Fruit fly (Drosophila melanogaster) whole organism, embryonic: Measurements from ENCODE around the gene CG8326.

Source experiments
- Antp ChIP-seq: fragments of 200-800 bp; sonication (Bioruptor generic); optimal IDR thresholded peaks from 3 replicates; lab custom pipeline; 2016; ENCODE audit warnings: missing biosample characterization, missing genetic modification characterization
- CG13123 ChIP-seq: fragments of 200-800 bp; sonication (Bioruptor generic); optimal IDR thresholded peaks from 2 replicates; lab custom pipeline; 2016; ENCODE audit warnings: missing biosample characterization, missing genetic modification characterization
- CG13296 ChIP-seq: fragments of 200-800 bp; sonication (Bioruptor generic); optimal IDR thresholded peaks from 3 replicates; lab custom pipeline; 2018; ENCODE audit warnings: missing biosample characterization, mild to moderate bottlenecking, missing genetic modification characterization
- CG15514 ChIP-seq: fragments of 200-800 bp; sonication (Bioruptor generic); optimal IDR thresholded peaks from 3 replicates; lab custom pipeline; 2017; ENCODE audit warnings: missing biosample characterization, missing genetic modification characterization, mild to moderate bottlenecking, moderate library complexity, missing genetic modification reagents
- CG2116 ChIP-seq: fragments of 200-800 bp; sonication (Bioruptor generic); optimal IDR thresholded peaks from 3 replicates; lab custom pipeline; 2018; ENCODE audit warnings: missing biosample characterization, mild to moderate bottlenecking, missing genetic modification characterization
- CG2120 ChIP-seq: fragments of 200-800 bp; sonication (Bioruptor generic); optimal IDR thresholded peaks from 3 replicates; lab custom pipeline; 2016; ENCODE audit warnings: missing biosample characterization, missing genetic modification characterization
- CG2712 ChIP-seq: fragments of 200-800 bp; optimal IDR thresholded peaks from 3 replicates; lab custom pipeline; 2019; ENCODE audit warnings: missing biosample characterization, mild to moderate bottlenecking, missing genetic modification characterization, moderate library complexity
- CG31365 ChIP-seq: fragments of 200-800 bp; sonication (Bioruptor generic); optimal IDR thresholded peaks from 2 replicates; lab custom pipeline; 2018; ENCODE audit warnings: missing biosample characterization, mild to moderate bottlenecking, missing genetic modification characterization
- CG32532 ChIP-seq: fragments of 200-800 bp; sonication (Bioruptor generic); IDR thresholded peaks from 2 replicates; pipeline ENCODE4 v1.3.6; 2022; ENCODE audit warnings: missing biosample characterization, missing genetic modification characterization
- CG3281 ChIP-seq: fragments of 200-800 bp; sonication (Bioruptor generic); optimal IDR thresholded peaks from 3 replicates; lab custom pipeline; 2017; ENCODE audit warnings: missing biosample characterization, mild to moderate bottlenecking, missing genetic modification characterization
- CG33213 ChIP-seq: fragments of 200-800 bp; sonication (Bioruptor generic); optimal IDR thresholded peaks from 3 replicates; lab custom pipeline; 2016; ENCODE audit warnings: missing biosample characterization, missing genetic modification characterization
- CG34224 ChIP-seq: fragments of 200-800 bp; sonication (Bioruptor generic); IDR thresholded peaks from 3 replicates; pipeline ENCODE4 v1.3.6; 2022; ENCODE audit warnings: missing biosample characterization, missing genetic modification characterization; ENCODE audit not compliant: partially characterized antibody
- CG43689 ChIP-seq: fragments of 200-800 bp; sonication (Bioruptor generic); IDR thresholded peaks from 2 replicates; pipeline ENCODE4 v1.3.6; 2022; ENCODE audit warnings: missing biosample characterization, missing genetic modification characterization
- CG4617 ChIP-seq: fragments of 200-800 bp; sonication (Bioruptor generic); optimal IDR thresholded peaks from 3 replicates; lab custom pipeline; 2016; ENCODE audit warnings: missing biosample characterization, missing genetic modification characterization, borderline replicate concordance
- CG7357 ChIP-seq: fragments of 200-800 bp; sonication (Bioruptor generic); IDR thresholded peaks from 3 replicates; pipeline ENCODE4 v1.3.6; 2022; ENCODE audit warnings: missing biosample characterization, missing genetic modification characterization
- CG7987 ChIP-seq: fragments of 200-800 bp; sonication (Bioruptor generic); optimal IDR thresholded peaks from 2 replicates; lab custom pipeline; 2018; ENCODE audit warnings: missing biosample characterization, mild to moderate bottlenecking, missing genetic modification characterization, moderate library complexity
- CG8359 ChIP-seq: fragments of 200-800 bp; sonication (Bioruptor generic); optimal IDR thresholded peaks from 2 replicates; lab custom pipeline; 2017; ENCODE audit warnings: missing biosample characterization, mild to moderate bottlenecking, missing genetic modification characterization, borderline replicate concordance
- CG8765 ChIP-seq: fragments of 200-800 bp; sonication (Bioruptor generic); IDR thresholded peaks from 2 replicates; pipeline ENCODE4 v1.3.6; 2022; ENCODE audit warnings: missing biosample characterization, missing genetic modification characterization
- CG9609 ChIP-seq: fragments of 200-800 bp; sonication (Bioruptor generic); optimal IDR thresholded peaks from 3 replicates; lab custom pipeline; 2016; ENCODE audit warnings: missing biosample characterization, missing genetic modification characterization
- CTCF ChIP-seq: fragments of 200-800 bp; sonication (Bioruptor generic); optimal IDR thresholded peaks from 2 replicates; lab custom pipeline; 2017; ENCODE audit warnings: missing biosample characterization, mild to moderate bottlenecking, missing genetic modification characterization, moderate library complexity
- D19B ChIP-seq: fragments of 200-800 bp; sonication (Bioruptor generic); optimal IDR thresholded peaks from 2 replicates; lab custom pipeline; 2017; ENCODE audit warnings: missing biosample characterization, mild to moderate bottlenecking, missing genetic modification characterization
- Dip2 ChIP-seq: fragments of 200-800 bp; sonication (Bioruptor generic); IDR thresholded peaks from 2 replicates; pipeline ENCODE4 v1.3.6; 2022; ENCODE audit warnings: missing biosample characterization, missing genetic modification characterization
- HLH4C ChIP-seq: fragments of 200-800 bp; sonication (Bioruptor generic); IDR thresholded peaks from 3 replicates; pipeline ENCODE4 v1.3.6; 2022; ENCODE audit warnings: missing biosample characterization, missing genetic modification characterization; ENCODE audit not compliant: partially characterized antibody
- HmgZ ChIP-seq: fragments of 200-800 bp; sonication (Bioruptor generic); optimal IDR thresholded peaks from 2 replicates; lab custom pipeline; 2018; ENCODE audit warnings: missing biosample characterization, mild to moderate bottlenecking, missing genetic modification characterization
- Hmr ChIP-seq: fragments of 200-800 bp; sonication (Bioruptor generic); optimal IDR thresholded peaks from 3 replicates; lab custom pipeline; 2017; ENCODE audit warnings: mild to moderate bottlenecking, missing biosample characterization, missing genetic modification reagents, missing genetic modification characterization
- Lpt ChIP-seq: fragments of >200 bp; optimal IDR thresholded peaks from 2 replicates; lab custom pipeline; 2018; ENCODE audit warnings: missing biosample characterization, missing genetic modification characterization
- MTF-1 ChIP-seq: fragments of 200-800 bp; sonication (Bioruptor generic); optimal IDR thresholded peaks from 2 replicates; lab custom pipeline; 2018; ENCODE audit warnings: missing biosample characterization, mild to moderate bottlenecking, missing genetic modification characterization, borderline replicate concordance
- Neu2 ChIP-seq: fragments of 200-800 bp; sonication (Bioruptor generic); optimal IDR thresholded peaks from 3 replicates; lab custom pipeline; 2016; ENCODE audit warnings: missing biosample characterization, missing genetic modification characterization, borderline replicate concordance
- Rx ChIP-seq: fragments of 200-800 bp; sonication (Bioruptor generic); IDR thresholded peaks from 2 replicates; pipeline ENCODE4 v1.3.6; 2022; ENCODE audit warnings: missing biosample characterization, missing genetic modification characterization
- Sry-β ChIP-seq: fragments of 200-800 bp; sonication (Bioruptor generic); optimal IDR thresholded peaks from 2 replicates; lab custom pipeline; 2018; ENCODE audit warnings: missing biosample characterization, mild to moderate bottlenecking, missing genetic modification characterization, moderate library complexity
- Sry-δ ChIP-seq: fragments of 200-800 bp; sonication (Bioruptor generic); optimal IDR thresholded peaks from 2 replicates; lab custom pipeline; 2016; ENCODE audit warnings: missing biosample characterization, missing genetic modification characterization
- Tbp ChIP-seq: fragments of >200 bp; optimal IDR thresholded peaks from 2 replicates; lab custom pipeline; 2018; ENCODE audit warnings: missing biosample characterization, missing genetic modification characterization
- Xrp1 ChIP-seq: fragments of 200-800 bp; sonication (Bioruptor generic); IDR thresholded peaks from 2 replicates; pipeline ENCODE4 v1.3.6; 2022; ENCODE audit warnings: missing biosample characterization, missing genetic modification characterization
- bcd ChIP-seq: fragments of 200-800 bp; sonication (Bioruptor generic); optimal IDR thresholded peaks from 2 replicates; lab custom pipeline; 2017; ENCODE audit warnings: missing biosample characterization, mild to moderate bottlenecking, missing genetic modification characterization
- bigmax ChIP-seq: fragments of 200-800 bp; sonication (Bioruptor generic); optimal IDR thresholded peaks from 2 replicates; lab custom pipeline; 2018; ENCODE audit warnings: missing biosample characterization, mild to moderate bottlenecking, missing genetic modification characterization
- corto ChIP-seq: fragments of 200-800 bp; sonication (Bioruptor generic); optimal IDR thresholded peaks from 2 replicates; lab custom pipeline; 2016; ENCODE audit warnings: missing biosample characterization, mild to moderate bottlenecking, missing genetic modification characterization, moderate library complexity
- exex ChIP-seq: fragments of 200-800 bp; sonication (Bioruptor generic); optimal IDR thresholded peaks from 4 replicates; lab custom pipeline; 2018; ENCODE audit warnings: missing biosample characterization, mild to moderate bottlenecking, missing genetic modification characterization, moderate library complexity
- gem ChIP-seq: fragments of 200-800 bp; sonication (Bioruptor generic); optimal IDR thresholded peaks from 2 replicates; lab custom pipeline; 2019; ENCODE audit warnings: missing biosample characterization, mild to moderate bottlenecking, missing genetic modification characterization, moderate library complexity
- jing ChIP-seq: fragments of 200-800 bp; sonication (Bioruptor generic); optimal IDR thresholded peaks from 2 replicates; lab custom pipeline; 2018; ENCODE audit warnings: missing biosample characterization, mild to moderate bottlenecking, missing genetic modification characterization
- knrl ChIP-seq: fragments of 200-800 bp; sonication (Bioruptor generic); IDR thresholded peaks from 3 replicates; pipeline ENCODE4 v1.3.6; 2022; ENCODE audit warnings: missing biosample characterization, missing genetic modification characterization; ENCODE audit not compliant: partially characterized antibody
- lola ChIP-seq, 3 experiments: fragments of >200 bp in 2 of 3; fragments of 200-800 bp in 1 of 3; sonication (Bioruptor generic) in 1 of 3; optimal IDR thresholded peaks; 2 replicates each; lab custom pipeline; 2017 to 2019; ENCODE audit warnings: missing biosample characterization in 3 of 3, missing genetic modification characterization in 3 of 3, mild to moderate bottlenecking in 1 of 3, moderate library complexity in 1 of 3
- pzg ChIP-seq: fragments of 200-800 bp; sonication (Bioruptor generic); optimal IDR thresholded peaks from 3 replicates; lab custom pipeline; 2018; ENCODE audit warnings: missing biosample characterization, mild to moderate bottlenecking, missing genetic modification characterization, moderate library complexity
- run ChIP-seq: fragments of 200-800 bp; sonication (Bioruptor generic); optimal IDR thresholded peaks from 3 replicates; lab custom pipeline; 2018; ENCODE audit warnings: missing biosample characterization, mild to moderate bottlenecking, missing genetic modification characterization
- slou ChIP-seq: fragments of 200-800 bp; sonication (Bioruptor generic); optimal IDR thresholded peaks from 3 replicates; lab custom pipeline; 2016; ENCODE audit warnings: missing biosample characterization, missing genetic modification characterization
- sr ChIP-seq: fragments of 200-800 bp; sonication (Bioruptor generic); IDR thresholded peaks from 3 replicates; pipeline ENCODE4 v1.3.6; 2022; ENCODE audit warnings: missing biosample characterization, missing genetic modification characterization
- tio ChIP-seq: fragments of 200-800 bp; sonication (Bioruptor generic); optimal IDR thresholded peaks from 2 replicates; lab custom pipeline; 2017; ENCODE audit warnings: missing biosample characterization, missing genetic modification characterization, inconsistent platforms
- vfl ChIP-seq: fragments of 200-800 bp; sonication (Bioruptor generic); optimal IDR thresholded peaks from 2 replicates; lab custom pipeline; 2016; ENCODE audit warnings: missing biosample characterization, missing genetic modification characterization
- vnd ChIP-seq: fragments of 200-800 bp; sonication (Bioruptor generic); IDR thresholded peaks from 3 replicates; pipeline ENCODE4 v1.3.6; 2022; ENCODE audit warnings: missing biosample characterization, missing genetic modification characterization; ENCODE audit not compliant: partially characterized antibody
- wdn ChIP-seq: fragments of 200-800 bp; sonication (Bioruptor generic); IDR thresholded peaks from 2 replicates; pipeline ENCODE4 v1.3.6; 2022; ENCODE audit warnings: missing biosample characterization, missing genetic modification characterization
- zen ChIP-seq: fragments of 200-800 bp; sonication (Bioruptor generic); optimal IDR thresholded peaks from 3 replicates; lab custom pipeline; 2018; ENCODE audit warnings: missing biosample characterization, mild to moderate bottlenecking, missing genetic modification characterization, moderate library complexity

CG8326 gene

dm6 chrX:17651998-17652738 lies 22.9 kb upstream of the CG8326 start, which contains the start of gene RhoGAPp190 (continued):
- TF ChIP-seq CG8765 (no peak), CG33213 (no peak), bcd (GFP tag; lab: Kevin White, UChicago) (no peak), run (tag; lab: Kevin White, UChicago) (no peak), Antp (no peak), HLH4C (GFP tag; lab: Robert Waterston, UW) (peak; percentile 98), CG32532 (no peak), CG7357 (GFP tag; lab: Robert Waterston, UW) (no peak), gem (tag; lab: Kevin White, UChicago) (no peak), CTCF (no peak), CG13296 (GFP tag; lab: Kevin White, UChicago) (no peak), Lpt (no peak), CG3281 (no peak), tio (GFP tag; lab: Kevin White, UChicago) (no peak), Rx (no peak), Tbp (GFP tag; lab: Kevin White, UChicago) (no peak), corto (GFP tag; lab: Kevin White, UChicago) (no peak), Xrp1 (no peak), slou (no peak), CG8359 (GFP tag; lab: Kevin White, UChicago) (no peak), CG43689 (no peak), Hmr (no peak), bigmax (GFP tag; lab: Kevin White, UChicago) (no peak), Sry-β (no peak), CG13123 (GFP tag; lab: Kevin White, UChicago) (no peak), CG15514 (peak; percentile 79), CG9609 (GFP tag; lab: Kevin White, UChicago) (no peak), CG2712 (peak; percentile 33), Dip2 (GFP tag; lab: Robert Waterston, UW) (no peak), Sry-δ (GFP tag; lab: Kevin White, UChicago) (peak; percentile 95), vnd (GFP tag; lab: Robert Waterston, UW) (peak; percentile 89), jing (GFP tag; lab: Kevin White, UChicago) (no peak), CG31365 (tag; lab: Kevin White, UChicago) (no peak), sr (GFP tag; lab: Robert Waterston, UW) (0 out of 3 replicates have a peak, but pooled peaks have one; percentile 8), vfl (GFP tag; lab: Kevin White, UChicago) (peak; percentile 3), CG4617 (GFP tag; lab: Kevin White, UChicago) (peak; percentile 78), exex (tag; lab: Kevin White, UChicago) (peak; percentile 19), MTF-1 (GFP tag; lab: Kevin White, UChicago) (no peak), pzg (peak; percentile 91), HmgZ (tag; lab: Kevin White, UChicago) (peak; percentile 39), CG2120 (peak; percentile 6), CG2116 (GFP tag; lab: Kevin White, UChicago) (peak; percentile 93), wdn (GFP tag; lab: Robert Waterston, UW) (no peak), lola (GFP tag; optimal IDR thresholded peaks at IDR 0.05; lab: Kevin White, UChicago) (no peak), CG7987 (GFP tag; lab: Kevin White, UChicago) (no peak), zen (tag; lab: Kevin White, UChicago) (peak; percentile 50), D19B (no peak), knrl (GFP tag; lab: Robert Waterston, UW) (peak; percentile 75), Neu2 (GFP tag; lab: Kevin White, UChicago) (no peak), CG34224 (GFP tag; lab: Robert Waterston, UW) (peak; percentile 96)
